Worm (Caenorhabditis elegans) whole organism, late embryonic: ENCODE results near the gene str-160.

Source experiments
- F13H6.1 ChIP-seq: sonication (generic microtip); optimal IDR thresholded peaks from 2 replicates; lab custom pipeline; 2016; ENCODE audit warnings: missing genetic modification characterization, missing compliant biosample characterization
- K02D7.2 ChIP-seq: sonication (generic microtip); optimal IDR thresholded peaks from 2 replicates; lab custom pipeline; 2017; ENCODE audit warnings: mild to moderate bottlenecking, missing genetic modification characterization, missing compliant biosample characterization
- ama-1 ChIP-seq: fragments of 150-350 bp; optimal IDR thresholded peaks from 2 replicates; lab custom pipeline; 2014
- ceh-18 ChIP-seq: sonication (generic microtip); optimal IDR thresholded peaks from 2 replicates; lab custom pipeline; 2016; ENCODE audit warnings: missing genetic modification characterization, missing compliant biosample characterization
- ceh-31 ChIP-seq: sonication (generic microtip); optimal IDR thresholded peaks from 2 replicates; lab custom pipeline; 2016; ENCODE audit warnings: missing genetic modification characterization, missing compliant biosample characterization
- ceh-6 ChIP-seq: fragments of 200-800 bp; sonication (Bioruptor generic); optimal IDR thresholded peaks from 2 replicates; lab custom pipeline; 2018; ENCODE audit warnings: mild to moderate bottlenecking, missing genetic modification characterization, missing compliant biosample characterization
- fkh-6 ChIP-seq: sonication (generic microtip); optimal IDR thresholded peaks from 2 replicates; lab custom pipeline; 2016; ENCODE audit warnings: missing genetic modification characterization, missing compliant biosample characterization
- hlh-30 ChIP-seq: sonication (generic microtip); optimal IDR thresholded peaks from 2 replicates; lab custom pipeline; 2017; ENCODE audit warnings: antibody characterized with exemption, missing genetic modification characterization, missing compliant biosample characterization; ENCODE audit not compliant: insufficient read depth
- lin-11 ChIP-seq: fragments of 200-800 bp; sonication (Bioruptor generic); optimal IDR thresholded peaks from 2 replicates; lab custom pipeline; 2018; ENCODE audit warnings: mild to moderate bottlenecking, missing genetic modification characterization, missing compliant biosample characterization
- pax-1 ChIP-seq: fragments of 150-350 bp; optimal IDR thresholded peaks from 2 replicates; lab custom pipeline; 2014; ENCODE audit warnings: missing biosample characterization, missing genetic modification characterization
- sox-4 ChIP-seq: sonication (generic microtip); optimal IDR thresholded peaks from 2 replicates; lab custom pipeline; 2017; ENCODE audit warnings: mild to moderate bottlenecking, missing genetic modification characterization, inconsistent platforms, missing compliant biosample characterization
- tbx-2 ChIP-seq: sonication (generic microtip); optimal IDR thresholded peaks from 2 replicates; lab custom pipeline; 2016; ENCODE audit warnings: missing genetic modification characterization, missing compliant biosample characterization
- unc-3 ChIP-seq, 2 experiments: fragments of 200-800 bp in 1 of 2; sonication (Bioruptor generic) in 1 of 2; sonication (generic microtip) in 1 of 2; conservative IDR thresholded peaks in 1 of 2; optimal IDR thresholded peaks in 1 of 2; 2 replicates each; pipeline versions ENCODE4 v1.3.6 to Lab custom; 2016 to 2022; ENCODE audit warnings: missing compliant biosample characterization in 2 of 2, missing genetic modification characterization in 2 of 2, missing genetic modification reagents in 1 of 2

DNA sequence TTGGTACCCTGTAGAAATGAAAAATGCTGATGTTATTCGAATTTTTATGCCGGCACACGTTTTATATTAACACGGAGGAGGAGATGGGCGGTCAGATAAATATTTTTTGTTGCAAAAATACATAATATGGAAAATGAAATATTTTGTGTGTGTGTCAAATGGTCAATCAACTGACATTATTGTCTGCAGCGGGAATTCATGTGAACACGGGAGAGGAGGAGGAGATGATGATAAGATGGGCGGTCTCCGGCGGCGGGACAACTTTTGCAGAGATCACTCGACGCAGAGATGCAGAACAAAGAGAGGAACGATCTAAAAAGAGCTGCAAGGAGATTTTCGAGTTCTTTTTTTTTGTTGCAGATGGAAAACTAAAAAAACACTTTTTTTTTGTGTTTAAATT, 37.1 kb downstream of the str-160 start, which contains the start of gene dhs-13:
- TF ChIP-seq pax-1 (tag; lab: Kevin White, UChicago) (no peak), fkh-6 (tag; lab: Kevin White, UChicago) (no peak), F13H6.1 (tag; lab: Kevin White, UChicago) (no peak), ceh-31 (tag; lab: Kevin White, UChicago) (no peak), sox-4 (no peak), ama-1 (no peak), tbx-2 (no peak), unc-3 (GFP tag; conservative IDR thresholded peaks at IDR 0.05; lab: Robert Waterston, UW) (no peak), unc-3 (tag; optimal IDR thresholded peaks at IDR 0.05; lab: Kevin White, UChicago) (no peak), K02D7.2 (tag; lab: Kevin White, UChicago) (no peak), hlh-30 (tag; lab: Kevin White, UChicago) (no peak), ceh-6 (GFP tag; lab: Kevin White, UChicago) (no peak), ceh-18 (tag; lab: Kevin White, UChicago) (no peak), lin-11 (tag; lab: Kevin White, UChicago) (no peak)
